Worm (Caenorhabditis elegans): Measurements from ENCODE around the gene cbd-1.

cbd-1 gene

DNA sequence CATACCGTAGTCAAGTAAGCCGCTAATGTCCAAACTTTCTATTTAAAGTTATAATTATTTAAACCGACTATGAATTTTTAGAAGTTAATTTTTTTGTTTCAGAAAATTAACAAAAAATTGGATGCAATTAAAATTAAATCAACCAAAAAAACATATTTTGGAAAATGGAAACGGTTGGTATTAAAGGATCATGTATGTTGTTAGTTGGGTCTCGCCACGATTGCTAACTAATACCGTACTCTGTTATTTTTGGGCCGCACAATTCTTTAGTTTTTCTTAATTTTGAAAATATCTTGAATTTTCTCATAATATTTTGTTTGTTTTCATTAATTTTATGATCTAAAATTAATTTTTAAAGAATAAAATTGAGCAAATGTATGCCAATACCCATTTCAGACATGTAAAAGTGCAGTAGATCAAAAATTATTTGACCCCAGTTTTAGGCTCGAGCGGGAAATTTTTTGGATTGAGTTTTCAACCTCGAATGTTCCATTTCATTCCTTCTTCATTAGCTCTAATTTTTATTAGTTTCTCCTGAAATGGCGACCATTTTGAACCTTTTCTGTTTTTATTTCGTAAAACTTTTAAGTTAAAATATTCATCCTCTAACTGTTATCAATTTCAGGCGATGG lies at the start of gene cbd-1:
Gene cbd-1, plus strand, starts transcription at position 626 of the 632 bp plus-strand sequence.
- TF ChIP-seq F10E7.11 (tag; optimal IDR thresholded peaks at IDR 0.05) (no peak), snpc-3.4 (tag; optimal IDR thresholded peaks at IDR 0.05) (peak; percentile 75), cebp-2 (GFP tag; IDR thresholded peaks at IDR 0.05) (no peak), madf-6 (GFP tag; IDR thresholded peaks at IDR 0.05) (peak; percentile 97), lin-54 (GFP tag; optimal IDR thresholded peaks at IDR 0.05) (peak; percentile 30), hlh-26 (GFP tag; conservative IDR thresholded peaks at IDR 0.05) (no peak), repo-1 (tag; optimal IDR thresholded peaks at IDR 0.05) (no peak), F52B5.7 (tag; optimal IDR thresholded peaks at IDR 0.05) (no peak), sea-2 (GFP tag; IDR thresholded peaks at IDR 0.05) (no peak), lin-35 (GFP tag; optimal IDR thresholded peaks at IDR 0.05) (peak in 1 of 3 experiments; percentile 41), mes-4 (tag; optimal IDR thresholded peaks at IDR 0.05) (no peak), aptf-3 (GFP tag; IDR thresholded peaks at IDR 0.05) (no peak), hmg-1.2 (GFP tag; IDR thresholded peaks at IDR 0.05) (peak; percentile 27; the same call in 1 of the 2 replicates), B0336.3 (GFP tag; IDR thresholded peaks at IDR 0.05) (no peak), F39B2.1 (GFP tag; IDR thresholded peaks at IDR 0.05) (no peak), Y79H2A.3 (GFP tag; conservative IDR thresholded peaks at IDR 0.05) (peak; percentile 70; the same call in 1 of the 2 replicates), chd-7 (tag; optimal IDR thresholded peaks at IDR 0.05) (no peak), hsf-1 (GFP tag; IDR thresholded peaks at IDR 0.05) (peak; percentile 98), attf-6 (GFP tag; IDR thresholded peaks at IDR 0.05) (no peak), tlf-1 (GFP tag; optimal IDR thresholded peaks at IDR 0.05) (peak; percentile 73), dpl-1 (GFP tag; optimal IDR thresholded peaks at IDR 0.05) (peak; percentile 81), ekl-4 (GFP tag; IDR thresholded peaks at IDR 0.05) (0 out of 2 replicates have a peak, but pooled peaks have one; percentile 48), C06A6.2 (GFP tag; conservative IDR thresholded peaks at IDR 0.05) (no peak), madf-3 (GFP tag; IDR thresholded peaks at IDR 0.05) (0 out of 2 replicates have a peak, but pooled peaks have one; percentile 76), lin-40 (tag; optimal IDR thresholded peaks at IDR 0.05) (no peak), rcor-1 (GFP tag; IDR thresholded peaks at IDR 0.05) (no peak; the same call in 1 of the 2 replicates), akir-1 (GFP tag; optimal IDR thresholded peaks at IDR 0.05) (no peak), T26A5.8 (tag; optimal IDR thresholded peaks at IDR 0.05) (no peak), ztf-25 (GFP tag; IDR thresholded peaks at IDR 0.05) (no peak), dpff-1 (tag; optimal IDR thresholded peaks at IDR 0.05) (no peak), sptf-2 (GFP tag; optimal IDR thresholded peaks at IDR 0.05) (no peak), Y53F4B.3 (GFP tag; IDR thresholded peaks at IDR 0.05) (0 out of 2 replicates have a peak, but pooled peaks have one; percentile 18), him-1 (tag; optimal IDR thresholded peaks at IDR 0.05) (no peak), F49E8.2 (tag; optimal IDR thresholded peaks at IDR 0.05; ENCODE audit: insufficient read depth) (peak; percentile 24), madf-8 (GFP tag; conservative IDR thresholded peaks at IDR 0.05) (peak; percentile 92), egl-44 (GFP tag; IDR thresholded peaks at IDR 0.05) (no peak), mxl-1 (tag; optimal IDR thresholded peaks at IDR 0.05) (no peak), nfyb-1 (GFP tag; IDR thresholded peaks at IDR 0.05) (no peak), ztf-18 (tag; optimal IDR thresholded peaks at IDR 0.05) (no peak), snpc-4 (GFP tag; optimal IDR thresholded peaks at IDR 0.05) (no peak), snpc-4 (tag; optimal IDR thresholded peaks at IDR 0.05) (peak in 1 of 4 experiments; percentile 10), F57A8.1 (GFP tag; optimal IDR thresholded peaks at IDR 0.05) (no peak), nhr-179 (tag; optimal IDR thresholded peaks at IDR 0.05) (no peak), F22D6.2 (tag; optimal IDR thresholded peaks at IDR 0.05) (no peak), B0035.1 (tag; optimal IDR thresholded peaks at IDR 0.05) (no peak), ztf-6 (GFP tag; IDR thresholded peaks at IDR 0.05) (no peak), ceh-91 (GFP tag; IDR thresholded peaks at IDR 0.05) (peak; percentile 91), lsl-1 (GFP tag; optimal IDR thresholded peaks at IDR 0.05) (peak; percentile 92), dox-1 (GFP tag; IDR thresholded peaks at IDR 0.05) (no peak)
